Worm (Caenorhabditis elegans): ENCODE measurements around the gene F14H8.5.

DNA sequence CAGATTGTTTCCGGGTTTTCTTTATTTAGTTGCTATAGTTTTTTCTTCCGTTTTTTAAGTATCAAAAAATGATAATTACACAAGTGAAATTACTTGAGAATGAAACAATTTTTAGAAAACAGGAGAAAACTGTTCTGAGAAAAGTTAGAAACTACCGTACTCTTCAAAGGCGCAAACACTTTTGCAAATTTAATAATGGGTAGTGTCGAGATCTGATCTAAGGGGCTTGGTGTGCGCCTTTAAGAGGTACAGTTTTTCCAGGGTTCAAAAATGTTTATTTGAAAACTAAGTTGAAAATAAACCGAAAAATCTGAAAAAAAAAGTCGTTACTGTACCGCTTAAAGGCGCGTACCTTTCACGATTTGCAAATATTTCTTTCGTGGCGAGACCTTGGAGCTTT lies 39.8 kb downstream of the F14H8.5 start:
- TF ChIP-seq hlh-30 (tag; optimal IDR thresholded peaks at IDR 0.05; ENCODE audit: insufficient read depth), result no peak
- TF ChIP-seq ama-1 (optimal IDR thresholded peaks at IDR 0.05), result no peak
